Worm (Caenorhabditis elegans): Measurements from ENCODE around the gene Y94H6A.3.

DNA sequence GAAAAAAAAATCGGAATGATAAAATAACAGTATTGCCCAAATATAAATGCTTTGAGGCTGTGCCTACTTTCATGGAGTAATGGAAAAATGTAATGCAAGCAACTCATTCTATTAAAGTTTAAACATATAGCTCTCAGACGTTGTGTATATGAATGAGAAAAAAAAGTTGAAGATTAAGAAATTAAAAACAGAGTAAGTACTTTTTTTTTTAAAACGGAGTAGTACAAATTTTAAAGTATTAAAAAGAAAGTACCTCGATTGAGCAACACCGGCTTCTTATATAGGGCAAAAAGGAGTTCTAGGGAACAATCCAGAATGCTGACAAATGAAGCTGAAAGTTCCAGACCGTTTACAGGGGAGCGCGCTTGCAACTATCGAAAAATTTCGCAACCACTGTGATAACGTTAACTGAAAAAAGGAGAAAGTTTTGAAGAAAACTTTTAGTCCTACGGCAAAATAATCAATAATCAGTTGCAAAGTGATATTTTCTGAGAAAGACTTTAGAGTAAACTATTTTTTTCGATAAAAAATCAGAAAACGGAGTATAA, 34.9 kb downstream of the Y94H6A.3 start:
- TF ChIP-seq med-1 (GFP tag; optimal IDR thresholded peaks at IDR 0.05; ENCODE audit: insufficient read depth): no peak
- TF ChIP-seq ztf-23 (GFP tag; IDR thresholded peaks at IDR 0.05): no peak
- no peak for TF ChIP-seq tab-1 (GFP tag; IDR thresholded peaks at IDR 0.05)
- TF ChIP-seq flt-1 (GFP tag; IDR thresholded peaks at IDR 0.05): no peak
- no peak for TF ChIP-seq T22C8.4 (GFP tag; IDR thresholded peaks at IDR 0.05)
- no peak for TF ChIP-seq ztf-29 (GFP tag; IDR thresholded peaks at IDR 0.05)
- no peak for TF ChIP-seq klf-2 (GFP tag; conservative IDR thresholded peaks at IDR 0.05)
